Worm (Caenorhabditis elegans) whole organism, L1 larva: Measurements from ENCODE around the gene srt-23.

Source experiments
- ama-1 ChIP-seq: fragments of 150-350 bp; optimal IDR thresholded peaks from 2 replicates; lab custom pipeline; 2014
- blmp-1 ChIP-seq: fragments of 150-350 bp; optimal IDR thresholded peaks from 2 replicates; lab custom pipeline; 2014; ENCODE audit warnings: missing biosample characterization, missing genetic modification characterization
- jun-1 ChIP-seq: fragments of 150-350 bp; optimal IDR thresholded peaks from 2 replicates; lab custom pipeline; 2014; ENCODE audit warnings: missing biosample characterization, missing genetic modification reagents, missing genetic modification characterization
- lin-15B ChIP-seq: fragments of 150-350 bp; sonication (generic microtip); optimal IDR thresholded peaks from 3 replicates; lab custom pipeline; 2014; ENCODE audit warnings: missing biosample characterization, missing genetic modification characterization
- nhr-237 ChIP-seq: fragments of 150-350 bp; optimal IDR thresholded peaks from 2 replicates; lab custom pipeline; 2014; ENCODE audit warnings: missing biosample characterization, missing genetic modification characterization
- skn-1 ChIP-seq: fragments of 150-350 bp; optimal IDR thresholded peaks from 2 replicates; lab custom pipeline; 2014; ENCODE audit warnings: missing biosample characterization, missing genetic modification characterization

DNA sequence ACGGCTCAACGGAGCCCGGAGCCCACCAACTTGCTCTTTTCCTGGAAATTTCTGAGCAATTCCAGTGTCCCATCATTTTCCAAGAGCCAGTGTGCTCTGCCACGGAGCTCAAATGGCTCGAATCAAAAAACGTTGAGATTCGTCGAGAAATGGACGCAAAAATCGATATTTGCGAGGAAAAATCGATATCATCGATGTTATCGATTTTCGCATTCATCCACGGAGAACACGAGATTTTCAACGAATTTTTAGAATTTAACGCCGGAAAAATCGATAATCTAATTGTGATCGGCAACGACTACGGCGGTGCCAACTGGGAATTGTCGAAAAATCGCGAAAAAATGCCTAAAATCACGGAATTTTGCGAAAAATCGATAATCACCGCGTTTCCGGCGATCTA is 49.2 kb downstream of the srt-23 start:
- TF ChIP-seq skn-1 (tag; lab: Kevin White, UChicago): no peak
- TF ChIP-seq lin-15B (tag; lab: Kevin White, UChicago): no peak
- TF ChIP-seq jun-1 (tag; lab: Kevin White, UChicago): no peak
- no peak for TF ChIP-seq blmp-1 (tag; lab: Kevin White, UChicago)
- TF ChIP-seq ama-1 (lab: Kevin White, UChicago): no peak
- TF ChIP-seq nhr-237 (tag; lab: Kevin White, UChicago): no peak
